Fruit fly (Drosophila melanogaster) whole organism, embryonic: ENCODE results near the gene CG2147.
A peak's percentile ranks its signal among the peaks of the same experiment; 100 is the strongest.

Experiments
- BEAF-32 ChIP-seq: fragments of 200-800 bp; sonication (Bioruptor generic); optimal IDR thresholded peaks from 3 replicates; lab custom pipeline; 2017; ENCODE audit warnings: missing biosample characterization, missing genetic modification characterization, mild to moderate bottlenecking, moderate library complexity, missing genetic modification reagents
- CG10267 ChIP-seq: fragments of 200-800 bp; sonication (Bioruptor generic); optimal IDR thresholded peaks from 2 replicates; lab custom pipeline; 2018; ENCODE audit warnings: missing biosample characterization, mild to moderate bottlenecking, missing genetic modification characterization, moderate library complexity
- CG10431 ChIP-seq: fragments of 200-800 bp; sonication (Bioruptor generic); optimal IDR thresholded peaks from 3 replicates; lab custom pipeline; 2018; ENCODE audit warnings: missing biosample characterization, mild to moderate bottlenecking, missing genetic modification characterization
- CG10462 ChIP-seq: fragments of 200-800 bp; sonication (Bioruptor generic); optimal IDR thresholded peaks from 2 replicates; lab custom pipeline; 2016; ENCODE audit warnings: missing biosample characterization, missing genetic modification characterization
- CG10979 ChIP-seq: fragments of 200-800 bp; sonication (Bioruptor generic); optimal IDR thresholded peaks from 2 replicates; lab custom pipeline; 2018; ENCODE audit warnings: missing biosample characterization, mild to moderate bottlenecking, missing genetic modification characterization, moderate library complexity
- CG13287 ChIP-seq: fragments of 200-800 bp; sonication (Bioruptor generic); IDR thresholded peaks from 2 replicates; pipeline ENCODE4 v1.3.6; 2022; ENCODE audit warnings: missing biosample characterization, missing genetic modification characterization; ENCODE audit not compliant: partially characterized antibody
- CG15514 ChIP-seq: fragments of 200-800 bp; sonication (Bioruptor generic); optimal IDR thresholded peaks from 3 replicates; lab custom pipeline; 2017; ENCODE audit warnings: missing biosample characterization, missing genetic modification characterization, mild to moderate bottlenecking, moderate library complexity, missing genetic modification reagents
- CG16863 ChIP-seq: fragments of 200-800 bp; sonication (Bioruptor generic); optimal IDR thresholded peaks from 3 replicates; lab custom pipeline; 2016; ENCODE audit warnings: missing biosample characterization, missing genetic modification characterization
- CG17361 ChIP-seq: fragments of 200-800 bp; sonication (Bioruptor generic); IDR thresholded peaks from 3 replicates; pipeline ENCODE4 v1.3.6; 2022; ENCODE audit warnings: missing biosample characterization, missing genetic modification characterization
- CG17829 ChIP-seq: fragments of 200-800 bp; optimal IDR thresholded peaks from 2 replicates; lab custom pipeline; 2019; ENCODE audit warnings: missing biosample characterization, mild to moderate bottlenecking, missing genetic modification characterization, moderate library complexity
- CG18476 ChIP-seq: fragments of 200-800 bp; sonication (Bioruptor generic); optimal IDR thresholded peaks from 2 replicates; lab custom pipeline; 2016; ENCODE audit warnings: missing biosample characterization, mild to moderate bottlenecking, missing genetic modification characterization
- CG18764 ChIP-seq: fragments of 200-800 bp; sonication (Bioruptor generic); optimal IDR thresholded peaks from 3 replicates; lab custom pipeline; 2016; ENCODE audit warnings: missing biosample characterization, missing genetic modification characterization
- CG2678 ChIP-seq: fragments of 200-800 bp; sonication (Bioruptor generic); optimal IDR thresholded peaks from 3 replicates; lab custom pipeline; 2019; ENCODE audit warnings: missing biosample characterization, mild to moderate bottlenecking, missing genetic modification characterization, moderate library complexity
- CG30020 ChIP-seq: fragments of 200-800 bp; optimal IDR thresholded peaks from 2 replicates; lab custom pipeline; 2019; ENCODE audit warnings: missing biosample characterization, mild to moderate bottlenecking, missing genetic modification characterization, moderate library complexity
- CG31365 ChIP-seq: fragments of 200-800 bp; sonication (Bioruptor generic); optimal IDR thresholded peaks from 2 replicates; lab custom pipeline; 2018; ENCODE audit warnings: missing biosample characterization, mild to moderate bottlenecking, missing genetic modification characterization
- CG32532 ChIP-seq: fragments of 200-800 bp; sonication (Bioruptor generic); IDR thresholded peaks from 2 replicates; pipeline ENCODE4 v1.3.6; 2022; ENCODE audit warnings: missing biosample characterization, missing genetic modification characterization
- CG3838 ChIP-seq: fragments of 200-800 bp; sonication (Bioruptor generic); optimal IDR thresholded peaks from 3 replicates; lab custom pipeline; 2016; ENCODE audit warnings: missing biosample characterization, missing genetic modification characterization
- CG4404 ChIP-seq: fragments of 200-800 bp; sonication (Bioruptor generic); IDR thresholded peaks from 2 replicates; pipeline ENCODE4 v1.3.6; 2022; ENCODE audit warnings: missing biosample characterization, missing genetic modification characterization
- CG4820 ChIP-seq: fragments of 200-800 bp; sonication (Bioruptor generic); optimal IDR thresholded peaks from 3 replicates; lab custom pipeline; 2016; ENCODE audit warnings: missing biosample characterization, missing genetic modification characterization
- CG4854 ChIP-seq: fragments of 200-800 bp; sonication (Bioruptor generic); optimal IDR thresholded peaks from 2 replicates; lab custom pipeline; 2016; ENCODE audit warnings: missing biosample characterization, missing genetic modification characterization, inconsistent platforms
- CG7372 ChIP-seq: fragments of 200-800 bp; sonication (Bioruptor generic); IDR thresholded peaks from 2 replicates; pipeline ENCODE4 v1.3.6; 2022; ENCODE audit warnings: missing biosample characterization, missing genetic modification characterization
- Dip2 ChIP-seq: fragments of 200-800 bp; sonication (Bioruptor generic); IDR thresholded peaks from 2 replicates; pipeline ENCODE4 v1.3.6; 2022; ENCODE audit warnings: missing biosample characterization, missing genetic modification characterization
- Dll ChIP-seq: fragments of 200-800 bp; sonication (Bioruptor generic); IDR thresholded peaks from 4 replicates; pipeline ENCODE4 v1.3.6; 2022; ENCODE audit warnings: missing biosample characterization, missing genetic modification characterization; ENCODE audit not compliant: partially characterized antibody
- Fer1 ChIP-seq: fragments of 200-800 bp; sonication (Bioruptor generic); optimal IDR thresholded peaks from 2 replicates; lab custom pipeline; 2017; ENCODE audit warnings: missing biosample characterization, mild to moderate bottlenecking, missing genetic modification characterization
- Fer3 ChIP-seq: fragments of 200-800 bp; sonication (Bioruptor generic); optimal IDR thresholded peaks from 2 replicates; lab custom pipeline; 2018; ENCODE audit warnings: missing biosample characterization, mild to moderate bottlenecking, missing genetic modification characterization, moderate library complexity
- Hmx ChIP-seq: fragments of 200-800 bp; sonication (Bioruptor generic); optimal IDR thresholded peaks from 2 replicates; lab custom pipeline; 2016; ENCODE audit warnings: missing biosample characterization, missing genetic modification characterization
- Jarid2 ChIP-seq: fragments of 200-800 bp; sonication (Bioruptor generic); optimal IDR thresholded peaks from 3 replicates; lab custom pipeline; 2017; ENCODE audit warnings: mild to moderate bottlenecking, missing biosample characterization, missing genetic modification reagents, missing genetic modification characterization
- Med ChIP-seq: fragments of 200-800 bp; sonication (Bioruptor generic); peaks from one replicate; lab custom pipeline; 2016; ENCODE audit warnings: missing biosample characterization, missing genetic modification characterization, mild to moderate bottlenecking, inconsistent platforms, moderate library complexity
- Oaz ChIP-seq: fragments of 200-800 bp; sonication (Bioruptor generic); IDR thresholded peaks from 2 replicates; pipeline ENCODE4 v1.3.6; 2022; ENCODE audit warnings: missing biosample characterization, missing genetic modification characterization
- Oli ChIP-seq: fragments of 200-800 bp; sonication (Bioruptor generic); optimal IDR thresholded peaks from 2 replicates; lab custom pipeline; 2018; ENCODE audit warnings: missing biosample characterization, mild to moderate bottlenecking, missing genetic modification characterization, moderate library complexity
- Opbp ChIP-seq: fragments of 200-800 bp; sonication (Bioruptor generic); IDR thresholded peaks from 3 replicates; pipeline ENCODE4 v1.3.6; 2022; ENCODE audit warnings: missing biosample characterization, missing genetic modification characterization; ENCODE audit not compliant: partially characterized antibody
- Pdp1 ChIP-seq, 2 experiments: fragments of 200-800 bp; sonication (Bioruptor generic); optimal IDR thresholded peaks; 3 replicates each; lab custom pipeline; 2016; ENCODE audit warnings: missing biosample characterization in 2 of 2, missing genetic modification characterization in 2 of 2, mild to moderate bottlenecking in 1 of 2, moderate library complexity in 1 of 2
- Xrp1 ChIP-seq: fragments of 200-800 bp; sonication (Bioruptor generic); IDR thresholded peaks from 2 replicates; pipeline ENCODE4 v1.3.6; 2022; ENCODE audit warnings: missing biosample characterization, missing genetic modification characterization
- ab ChIP-seq: fragments of 200-800 bp; sonication (Bioruptor generic); optimal IDR thresholded peaks from 2 replicates; lab custom pipeline; 2016; ENCODE audit warnings: missing biosample characterization, missing genetic modification characterization
- caup ChIP-seq: fragments of 200-800 bp; sonication (Bioruptor generic); optimal IDR thresholded peaks from 3 replicates; lab custom pipeline; 2017; ENCODE audit warnings: missing biosample characterization, mild to moderate bottlenecking, missing genetic modification characterization, moderate library complexity; ENCODE audit not compliant: severe bottlenecking
- croc ChIP-seq: fragments of 200-800 bp; sonication (Bioruptor generic); conservative IDR thresholded peaks from 3 replicates; pipeline ENCODE4 v1.3.6; 2022; ENCODE audit warnings: missing biosample characterization, missing genetic modification characterization
- dm ChIP-seq: fragments of 200-800 bp; sonication (Bioruptor generic); optimal IDR thresholded peaks from 3 replicates; lab custom pipeline; 2016; ENCODE audit warnings: missing biosample characterization, missing genetic modification characterization
- dysf ChIP-seq: fragments of 200-800 bp; sonication (Bioruptor generic); IDR thresholded peaks from 3 replicates; pipeline ENCODE4 v1.3.6; 2022; ENCODE audit warnings: missing biosample characterization, missing genetic modification characterization
- exex ChIP-seq: fragments of 200-800 bp; sonication (Bioruptor generic); optimal IDR thresholded peaks from 4 replicates; lab custom pipeline; 2018; ENCODE audit warnings: missing biosample characterization, mild to moderate bottlenecking, missing genetic modification characterization, moderate library complexity
- fd64A ChIP-seq: fragments of 200-800 bp; sonication (Bioruptor generic); optimal IDR thresholded peaks from 3 replicates; lab custom pipeline; 2018; ENCODE audit warnings: missing biosample characterization, mild to moderate bottlenecking, missing genetic modification characterization
- gro ChIP-seq: fragments of 200-800 bp; sonication (Bioruptor generic); optimal IDR thresholded peaks from 2 replicates; lab custom pipeline; 2016; ENCODE audit warnings: missing biosample characterization, missing genetic modification characterization
- her ChIP-seq: fragments of 200-800 bp; sonication (Bioruptor generic); optimal IDR thresholded peaks from 2 replicates; lab custom pipeline; 2016; ENCODE audit warnings: missing biosample characterization, missing genetic modification characterization
- pb ChIP-seq: fragments of 200-800 bp; sonication (Bioruptor generic); optimal IDR thresholded peaks from 3 replicates; lab custom pipeline; 2016; ENCODE audit warnings: missing biosample characterization, missing genetic modification characterization
- rib ChIP-seq: fragments of 200-800 bp; sonication (Bioruptor generic); IDR thresholded peaks from 2 replicates; pipeline ENCODE4 v1.3.6; 2022; ENCODE audit warnings: missing biosample characterization, missing genetic modification characterization
- sens ChIP-seq: fragments of 200-800 bp; sonication (Bioruptor generic); peaks from one replicate; lab custom pipeline; 2016; ENCODE audit warnings: missing biosample characterization, missing genetic modification characterization
- seq ChIP-seq: fragments of 200-800 bp; sonication (Bioruptor generic); IDR thresholded peaks from 2 replicates; pipeline ENCODE4 v1.3.6; 2022; ENCODE audit warnings: missing biosample characterization, missing genetic modification characterization
- sqz ChIP-seq: fragments of 200-800 bp; sonication (Bioruptor generic); optimal IDR thresholded peaks from 3 replicates; lab custom pipeline; 2018; ENCODE audit warnings: missing biosample characterization, mild to moderate bottlenecking, missing genetic modification characterization
- unc-4 ChIP-seq: fragments of 200-800 bp; sonication (Bioruptor generic); IDR thresholded peaks from 2 replicates; pipeline ENCODE4 v1.3.6; 2022; ENCODE audit warnings: missing biosample characterization, missing genetic modification characterization; ENCODE audit not compliant: partially characterized antibody

CG2147 gene

dm6 chrX:8251268-8251996, 10.9 kb downstream of the CG2147 start, which contains the start of gene ND-75 (continued):
- TF ChIP-seq Dll = 0 out of 4 replicates have a peak, but pooled peaks have one; percentile 16
- TF ChIP-seq pb = no peak
- TF ChIP-seq CG30020 (tag; lab: Kevin White, UChicago) = no peak
- no peak for TF ChIP-seq Oaz
- TF ChIP-seq CG13287 (GFP tag; lab: Robert Waterston, UW) = peak; percentile 33
- TF ChIP-seq CG16863 (GFP tag; lab: Kevin White, UChicago) = no peak
- TF ChIP-seq gro (GFP tag; lab: Kevin White, UChicago) = no peak
- peak in 1 of 2 experiments; percentile 95 for TF ChIP-seq Pdp1 (GFP tag; optimal IDR thresholded peaks at IDR 0.05; lab: Kevin White, UChicago)
- peak; percentile 20 for TF ChIP-seq CG10267 (tag; lab: Kevin White, UChicago)
- TF ChIP-seq her (GFP tag; lab: Kevin White, UChicago) = no peak
- no peak for TF ChIP-seq CG4404
- TF ChIP-seq Dip2 (GFP tag; lab: Robert Waterston, UW) = no peak; the same call in 1 of the 2 replicates
- TF ChIP-seq Med (GFP tag; lab: Kevin White, UChicago) = peak; percentile 15
- no peak for TF ChIP-seq unc-4 (GFP tag; lab: Robert Waterston, UW)
- peak; percentile 42 for TF ChIP-seq BEAF-32 (GFP tag; lab: Kevin White, UChicago)
- TF ChIP-seq sqz = peak; percentile 46
- TF ChIP-seq CG31365 = no peak
- TF ChIP-seq CG18764 (GFP tag; lab: Kevin White, UChicago) = no peak
- no peak for TF ChIP-seq Fer3 (tag; lab: Kevin White, UChicago)
- TF ChIP-seq Xrp1 (GFP tag; lab: Robert Waterston, UW) = no peak
- no peak for TF ChIP-seq rib (GFP tag; lab: Robert Waterston, UW)
- TF ChIP-seq CG10431 (GFP tag; lab: Kevin White, UChicago) = no peak
- no peak for TF ChIP-seq Opbp
- TF ChIP-seq CG10979 (tag; lab: Kevin White, UChicago) = no peak
- peak; percentile 86 for TF ChIP-seq CG4854 (GFP tag; lab: Kevin White, UChicago)
- no peak for TF ChIP-seq seq (GFP tag; lab: Robert Waterston, UW)

- TF ChIP-seq CG10431 (GFP tag; lab: Kevin White, UChicago) (no peak), CG17829 (tag; lab: Kevin White, UChicago) (peak; percentile 22), fd64A (GFP tag; lab: Kevin White, UChicago) (peak; percentile 19), unc-4 (GFP tag; lab: Robert Waterston, UW) (no peak), CG2678 (tag; lab: Kevin White, UChicago) (peak; percentile 48), ab (GFP tag; lab: Kevin White, UChicago) (no peak), CG17361 (GFP tag; lab: Robert Waterston, UW) (peak; percentile 44; the same call in 1 of the 3 replicates), CG18476 (GFP tag; lab: Kevin White, UChicago) (no peak), CG15514 (GFP tag; lab: Kevin White, UChicago) (no peak), dm (GFP tag; lab: Kevin White, UChicago) (no peak), CG4820 (no peak), caup (GFP tag; lab: Kevin White, UChicago) (no peak), CG32532 (no peak), Fer1 (GFP tag; lab: Kevin White, UChicago) (no peak), CG3838 (GFP tag; lab: Kevin White, UChicago) (no peak), Jarid2 (GFP tag; lab: Kevin White, UChicago) (peak; percentile 43), croc (GFP tag; lab: Robert Waterston, UW) (no peak), CG7372 (GFP tag; lab: Robert Waterston, UW) (no peak), exex (tag; lab: Kevin White, UChicago) (no peak), dysf (GFP tag; lab: Robert Waterston, UW) (peak; percentile 41; the same call in 1 of the 3 replicates), Hmx (no peak), Oli (tag; lab: Kevin White, UChicago) (peak; percentile 35), CG13287 (GFP tag; lab: Robert Waterston, UW) (no peak), CG10462 (GFP tag; lab: Kevin White, UChicago) (no peak), sens (peak; percentile 90)
These were observed 11.9 kb downstream of the CG2147 start, which contains the start of gene CG1632 for dm6 chrX:8252284-8252886. TSS of gene CG1632 (plus strand) at chrX:8252670.
